Worm (Caenorhabditis elegans) whole organism, young adult: ENCODE results near the gene hif-1.

Source experiments
- B0336.3 ChIP-seq: fragments of 200-800 bp; sonication (Bioruptor generic); IDR thresholded peaks from 2 replicates; pipeline ENCODE4 v1.3.6; 2022; ENCODE audit warnings: missing genetic modification characterization, missing compliant biosample characterization
- C17E4.6 ChIP-seq: fragments of 200-800 bp; sonication (Bioruptor generic); IDR thresholded peaks from 2 replicates; pipeline ENCODE4 v1.3.6; 2022; ENCODE audit warnings: missing genetic modification reagents, missing genetic modification characterization, missing compliant biosample characterization
- F52B5.7 ChIP-seq: sonication (generic microtip); optimal IDR thresholded peaks from 2 replicates; lab custom pipeline; 2016; ENCODE audit warnings: mild to moderate bottlenecking, missing genetic modification characterization, missing compliant biosample characterization
- F57C9.4 ChIP-seq: sonication (generic microtip); optimal IDR thresholded peaks from 2 replicates; lab custom pipeline; 2017; ENCODE audit warnings: mild to moderate bottlenecking, missing genetic modification characterization, missing compliant biosample characterization
- K12H6.12 ChIP-seq: fragments of 200-800 bp; sonication (Bioruptor generic); optimal IDR thresholded peaks from 2 replicates; lab custom pipeline; 2018; ENCODE audit warnings: mild to moderate bottlenecking, missing genetic modification characterization, missing compliant biosample characterization
- Y53G8AR.9 ChIP-seq: fragments of 200-800 bp; sonication (Bioruptor generic); conservative IDR thresholded peaks from 2 replicates; pipeline ENCODE4 v1.3.6; 2022; ENCODE audit warnings: missing genetic modification reagents, missing genetic modification characterization, missing compliant biosample characterization
- Y56A3A.18 ChIP-seq: fragments of 200-800 bp; sonication (Bioruptor generic); IDR thresholded peaks from 2 replicates; pipeline ENCODE4 v1.3.6; 2022; ENCODE audit warnings: missing genetic modification reagents, missing genetic modification characterization, missing compliant biosample characterization
- Y95B8A.8 ChIP-seq: fragments of 200-800 bp; sonication (Bioruptor generic); IDR thresholded peaks from 2 replicates; pipeline ENCODE4 v1.3.6; 2022; ENCODE audit warnings: missing genetic modification reagents, missing genetic modification characterization, missing compliant biosample characterization
- akir-1 ChIP-seq: fragments of 200-800 bp; sonication (Bioruptor generic); optimal IDR thresholded peaks from 2 replicates; lab custom pipeline; 2018; ENCODE audit warnings: mild to moderate bottlenecking, missing genetic modification characterization, moderate library complexity, missing compliant biosample characterization
- ama-1 ChIP-seq, 3 experiments: fragments of 150-350 bp in 1 of 3; sonication (generic microtip) in 2 of 3; optimal IDR thresholded peaks; 2 replicates each; lab custom pipeline; 2014 to 2018; ENCODE audit warnings: missing biosample characterization in 2 of 3, missing genetic modification characterization in 2 of 3, missing genetic modification reagents in 2 of 3
- aptf-2 ChIP-seq: fragments of 200-800 bp; sonication (Bioruptor generic); conservative IDR thresholded peaks from 2 replicates; pipeline ENCODE4 v1.3.6; 2022; ENCODE audit warnings: missing genetic modification reagents, missing genetic modification characterization, missing compliant biosample characterization
- atf-7 ChIP-seq: sonication (generic microtip); optimal IDR thresholded peaks from 2 replicates; lab custom pipeline; 2017; ENCODE audit warnings: mild to moderate bottlenecking, missing genetic modification characterization, missing compliant biosample characterization
- attf-6 ChIP-seq: fragments of 200-800 bp; sonication (Bioruptor generic); IDR thresholded peaks from 2 replicates; pipeline ENCODE4 v1.3.6; 2022; ENCODE audit warnings: missing genetic modification reagents, missing genetic modification characterization, missing compliant biosample characterization
- bed-2 ChIP-seq: fragments of 200-800 bp; sonication (Bioruptor generic); IDR thresholded peaks from 2 replicates; pipeline ENCODE4 v1.3.6; 2022; ENCODE audit warnings: missing genetic modification reagents, missing genetic modification characterization, missing compliant biosample characterization
- cebp-1 ChIP-seq, 2 experiments: fragments of 200-800 bp in 1 of 2; sonication (Bioruptor generic) in 1 of 2; sonication (generic microtip) in 1 of 2; IDR thresholded peaks in 1 of 2; optimal IDR thresholded peaks in 1 of 2; 2 replicates each; pipeline versions ENCODE4 v1.3.6 to Lab custom; 2017 to 2022; ENCODE audit warnings: missing compliant biosample characterization in 2 of 2, missing genetic modification characterization in 2 of 2, mild to moderate bottlenecking in 1 of 2, missing genetic modification reagents in 1 of 2, moderate library complexity in 1 of 2
- cebp-2 ChIP-seq: fragments of 200-800 bp; sonication (Bioruptor generic); IDR thresholded peaks from 2 replicates; pipeline ENCODE4 v1.3.6; 2022; ENCODE audit warnings: missing genetic modification characterization, missing compliant biosample characterization
- ceh-100 ChIP-seq: fragments of 200-800 bp; sonication (Bioruptor generic); IDR thresholded peaks from 2 replicates; pipeline ENCODE4 v1.3.6; 2022; ENCODE audit warnings: missing genetic modification reagents, missing genetic modification characterization, missing compliant biosample characterization
- ceh-27 ChIP-seq: fragments of 200-800 bp; sonication (Bioruptor generic); optimal IDR thresholded peaks from 2 replicates; lab custom pipeline; 2018; ENCODE audit warnings: mild to moderate bottlenecking, missing genetic modification characterization, moderate library complexity, missing compliant biosample characterization
- ceh-40 ChIP-seq: fragments of 200-800 bp; sonication (Bioruptor generic); IDR thresholded peaks from 2 replicates; pipeline ENCODE4 v1.3.6; 2022; ENCODE audit warnings: missing genetic modification characterization, missing compliant biosample characterization
- ceh-58 ChIP-seq: fragments of 200-800 bp; sonication (Bioruptor generic); IDR thresholded peaks from 2 replicates; pipeline ENCODE4 v1.3.6; 2022; ENCODE audit warnings: missing genetic modification characterization, missing compliant biosample characterization
- ceh-79 ChIP-seq: sonication (generic microtip); optimal IDR thresholded peaks from 2 replicates; lab custom pipeline; 2017; ENCODE audit warnings: mild to moderate bottlenecking, missing genetic modification characterization, missing compliant biosample characterization
- chd-7 ChIP-seq: sonication (generic microtip); optimal IDR thresholded peaks from 2 replicates; lab custom pipeline; 2016; ENCODE audit warnings: mild to moderate bottlenecking, missing genetic modification characterization, moderate library complexity, missing compliant biosample characterization
- egrh-3 ChIP-seq: fragments of 200-800 bp; sonication (Bioruptor generic); IDR thresholded peaks from 2 replicates; pipeline ENCODE4 v1.3.6; 2022; ENCODE audit warnings: missing genetic modification reagents, missing genetic modification characterization, missing compliant biosample characterization
- ekl-4 ChIP-seq: fragments of 200-800 bp; sonication (Bioruptor generic); IDR thresholded peaks from 2 replicates; pipeline ENCODE4 v1.3.6; 2022; ENCODE audit warnings: missing genetic modification reagents, missing genetic modification characterization, missing compliant biosample characterization
- him-1 ChIP-seq: sonication (generic microtip); optimal IDR thresholded peaks from 2 replicates; lab custom pipeline; 2016; ENCODE audit warnings: missing genotype, missing genetic modification reagents, missing genetic modification characterization, missing compliant biosample characterization
- hlh-12 ChIP-seq: sonication (generic microtip); optimal IDR thresholded peaks from 2 replicates; lab custom pipeline; 2016; ENCODE audit warnings: missing genetic modification characterization, missing compliant biosample characterization
- hmg-1.2 ChIP-seq: fragments of 200-800 bp; sonication (Bioruptor generic); IDR thresholded peaks from 2 replicates; pipeline ENCODE4 v1.3.6; 2022; ENCODE audit warnings: missing genetic modification reagents, missing genetic modification characterization, missing compliant biosample characterization
- let-607 ChIP-seq, 2 experiments: fragments of 200-800 bp in 1 of 2; sonication (Bioruptor generic) in 1 of 2; sonication (generic microtip) in 1 of 2; optimal IDR thresholded peaks; 2 replicates each; lab custom pipeline; 2016 to 2018; ENCODE audit warnings: mild to moderate bottlenecking in 2 of 2, missing compliant biosample characterization in 2 of 2, missing genetic modification characterization in 2 of 2, moderate library complexity in 2 of 2, missing genotype in 1 of 2
- lin-35 ChIP-seq, 3 experiments: fragments of 150-350 bp in 2 of 3; sonication (generic microtip) in 1 of 3; optimal IDR thresholded peaks; 2 replicates each; lab custom pipeline; 2014 to 2018; ENCODE audit warnings: missing biosample characterization in 3 of 3, missing genetic modification characterization in 3 of 3, missing genetic modification reagents in 3 of 3
- lin-40 ChIP-seq: sonication (generic microtip); optimal IDR thresholded peaks from 2 replicates; lab custom pipeline; 2016; ENCODE audit warnings: missing genetic modification characterization, mild to moderate bottlenecking, missing compliant biosample characterization, missing genotype, missing genetic modification reagents
- lir-1 ChIP-seq: fragments of 200-800 bp; sonication (Bioruptor generic); conservative IDR thresholded peaks from 2 replicates; pipeline ENCODE4 v1.3.6; 2022; ENCODE audit warnings: missing genetic modification reagents, missing genetic modification characterization, missing compliant biosample characterization
- madf-10 ChIP-seq: sonication (generic microtip); optimal IDR thresholded peaks from 2 replicates; lab custom pipeline; 2016; ENCODE audit warnings: mild to moderate bottlenecking, missing genetic modification characterization, missing compliant biosample characterization
- nfyb-1 ChIP-seq: fragments of 200-800 bp; sonication (Bioruptor generic); IDR thresholded peaks from 2 replicates; pipeline ENCODE4 v1.3.6; 2022; ENCODE audit warnings: missing genetic modification reagents, missing genetic modification characterization, missing compliant biosample characterization
- nhr-90 ChIP-seq: sonication (generic microtip); optimal IDR thresholded peaks from 2 replicates; lab custom pipeline; 2016; ENCODE audit warnings: missing genotype, mild to moderate bottlenecking, missing genetic modification characterization, missing compliant biosample characterization
- rec-8 ChIP-seq, 2 experiments: sonication (generic microtip); optimal IDR thresholded peaks; 2 replicates each; lab custom pipeline; 2016; ENCODE audit warnings: mild to moderate bottlenecking in 2 of 2, missing genetic modification characterization in 2 of 2, missing genetic modification reagents in 2 of 2, missing genotype in 2 of 2, missing biosample characterization in 1 of 2, missing compliant biosample characterization in 1 of 2, moderate library complexity in 1 of 2
- repo-1 ChIP-seq: sonication (generic microtip); optimal IDR thresholded peaks from 2 replicates; lab custom pipeline; 2017; ENCODE audit warnings: mild to moderate bottlenecking, missing genetic modification characterization, missing compliant biosample characterization
- snpc-1.3 ChIP-seq: sonication (generic microtip); optimal IDR thresholded peaks from 2 replicates; lab custom pipeline; 2017; ENCODE audit warnings: missing genetic modification characterization, mild to moderate bottlenecking, missing compliant biosample characterization, antibody characterized with exemption, moderate library complexity, missing genotype, missing genetic modification reagents; ENCODE audit not compliant: insufficient read depth
- somi-1 ChIP-seq: fragments of 200-800 bp; sonication (Bioruptor generic); optimal IDR thresholded peaks from 2 replicates; lab custom pipeline; 2018; ENCODE audit warnings: mild to moderate bottlenecking, missing genetic modification characterization, missing compliant biosample characterization
- tbp1 ChIP-seq: fragments of 200-800 bp; sonication (Bioruptor generic); optimal IDR thresholded peaks from 2 replicates; lab custom pipeline; 2018; ENCODE audit warnings: mild to moderate bottlenecking, missing genetic modification characterization, missing compliant biosample characterization
- xnd-1 ChIP-seq: sonication (generic microtip); optimal IDR thresholded peaks from 2 replicates; lab custom pipeline; 2016; ENCODE audit warnings: missing genotype, missing genetic modification reagents, missing genetic modification characterization, missing compliant biosample characterization
- zfh-2 ChIP-seq: fragments of 200-800 bp; sonication (Bioruptor generic); conservative IDR thresholded peaks from 2 replicates; pipeline ENCODE4 v1.3.6; 2022; ENCODE audit warnings: missing genetic modification reagents, missing genetic modification characterization, missing compliant biosample characterization
- ztf-25 ChIP-seq: fragments of 200-800 bp; sonication (Bioruptor generic); IDR thresholded peaks from 2 replicates; pipeline ENCODE4 v1.3.6; 2022; ENCODE audit warnings: missing genetic modification reagents, missing genetic modification characterization, missing compliant biosample characterization

The hif-1 gene

DNA sequence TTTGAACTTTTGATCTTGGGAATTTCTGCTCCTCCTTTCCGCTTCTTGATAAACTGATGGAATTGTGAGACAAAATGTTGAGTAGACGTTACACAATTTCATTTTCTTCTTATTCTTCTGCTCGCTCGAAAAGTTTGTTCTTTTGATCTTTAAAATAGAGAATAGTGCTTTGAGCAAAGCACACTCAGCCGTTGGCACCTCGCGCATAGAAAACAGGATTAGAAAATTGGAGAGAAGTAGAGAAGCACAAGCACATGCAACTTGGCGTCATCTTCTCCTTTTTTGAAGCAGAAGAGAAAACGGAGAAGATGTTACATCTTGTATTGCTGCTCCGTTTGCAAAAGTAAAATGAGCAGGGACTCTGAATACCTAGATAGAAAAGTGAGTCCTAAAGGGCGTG, 2.0 kb downstream of the hif-1 start:
- TF ChIP-seq ceh-27 (GFP tag; lab: Kevin White, UChicago) = peak; percentile 11
- TF ChIP-seq Y95B8A.8 (GFP tag; lab: Robert Waterston, UW) = no peak
- TF ChIP-seq ama-1 (optimal IDR thresholded peaks at IDR 0.05; lab: Kevin White, UChicago) = no peak
- peak in 1 of 2 experiments; percentile 61 for TF ChIP-seq ama-1 (GFP tag; optimal IDR thresholded peaks at IDR 0.05; lab: Kevin White, UChicago)
- TF ChIP-seq K12H6.12 (tag; lab: Kevin White, UChicago) = no peak
- peak; percentile 31 for TF ChIP-seq lin-40 (tag; lab: Kevin White, UChicago)
- TF ChIP-seq cebp-1 (GFP tag; IDR thresholded peaks at IDR 0.05; lab: Robert Waterston, UW) = no peak
- TF ChIP-seq cebp-1 (tag; optimal IDR thresholded peaks at IDR 0.05; lab: Kevin White, UChicago) = peak; percentile 22
- TF ChIP-seq madf-10 (tag; lab: Kevin White, UChicago) = peak; percentile 96
- no peak for TF ChIP-seq zfh-2 (GFP tag; lab: Robert Waterston, UW)
- TF ChIP-seq let-607 (tag; optimal IDR thresholded peaks at IDR 0.05; lab: Kevin White, UChicago) = peak in 1 of 2 experiments; percentile 12
- no peak for TF ChIP-seq snpc-1.3 (tag; lab: Kevin White, UChicago)
- no peak for TF ChIP-seq rec-8 (tag; optimal IDR thresholded peaks at IDR 0.05; lab: Kevin White, UChicago)
- peak; percentile 25 for TF ChIP-seq atf-7 (tag; lab: Kevin White, UChicago)
- peak; percentile 5 for TF ChIP-seq somi-1 (GFP tag; lab: Kevin White, UChicago)
- no peak for TF ChIP-seq nhr-90 (tag; lab: Kevin White, UChicago)
- no peak for TF ChIP-seq bed-2 (GFP tag; lab: Robert Waterston, UW)
- TF ChIP-seq egrh-3 (GFP tag; lab: Robert Waterston, UW) = no peak

- no peak for TF ChIP-seq nhr-90 (tag; lab: Kevin White, UChicago)
- TF ChIP-seq zfh-2 (GFP tag; lab: Robert Waterston, UW) = peak; percentile 74
- TF ChIP-seq ceh-100 (GFP tag; lab: Robert Waterston, UW) = no peak
- TF ChIP-seq ceh-40 (GFP tag; lab: Robert Waterston, UW) = no peak
- no peak for TF ChIP-seq him-1 (tag; lab: Kevin White, UChicago)
- TF ChIP-seq Y56A3A.18 (GFP tag; lab: Robert Waterston, UW) = 0 out of 2 replicates have a peak, but pooled peaks have one; percentile 27
- TF ChIP-seq hmg-1.2 = 0 out of 2 replicates have a peak, but pooled peaks have one; percentile 13
- TF ChIP-seq xnd-1 (tag; lab: Kevin White, UChicago) = no peak
- peak; percentile 36 for TF ChIP-seq repo-1 (tag; lab: Kevin White, UChicago)
- TF ChIP-seq ceh-58 (GFP tag; lab: Robert Waterston, UW) = 0 out of 2 replicates have a peak, but pooled peaks have one; percentile 27
- no peak for TF ChIP-seq chd-7 (tag; lab: Kevin White, UChicago)
- no peak for TF ChIP-seq C17E4.6
- no peak for TF ChIP-seq cebp-1 (GFP tag; IDR thresholded peaks at IDR 0.05; lab: Robert Waterston, UW)
- TF ChIP-seq cebp-1 (tag; optimal IDR thresholded peaks at IDR 0.05; lab: Kevin White, UChicago) = peak; percentile 26
- peak; percentile 51 for TF ChIP-seq F52B5.7 (tag; lab: Kevin White, UChicago)
- peak; percentile 26; the same call in 1 of the 2 replicates for TF ChIP-seq ztf-25 (GFP tag; lab: Robert Waterston, UW)
- TF ChIP-seq akir-1 (GFP tag; lab: Kevin White, UChicago) = no peak
- TF ChIP-seq B0336.3 (GFP tag; lab: Robert Waterston, UW) = peak; percentile 19; the same call in 1 of the 2 replicates
- peak; percentile 50; the same call in 1 of the 2 replicates for TF ChIP-seq egrh-3 (GFP tag; lab: Robert Waterston, UW)
- TF ChIP-seq lir-1 = no peak
These were observed 3.4 kb downstream of the hif-1 start for ce11 chrV:20783642-20784041.

- TF ChIP-seq lin-35 (GFP tag; optimal IDR thresholded peaks at IDR 0.05; lab: Kevin White, UChicago) = no peak
- TF ChIP-seq ceh-79 (tag; lab: Kevin White, UChicago) = no peak
- TF ChIP-seq attf-6 = no peak
- TF ChIP-seq cebp-2 = no peak
- TF ChIP-seq aptf-2 (GFP tag; lab: Robert Waterston, UW) = no peak
- no peak for TF ChIP-seq tbp1 (GFP tag; lab: Kevin White, UChicago)
- no peak for TF ChIP-seq hlh-12
- peak; percentile 62 for TF ChIP-seq nfyb-1 (GFP tag; lab: Robert Waterston, UW)
- no peak for TF ChIP-seq rec-8 (tag; optimal IDR thresholded peaks at IDR 0.05; lab: Kevin White, UChicago)
- no peak; the same call in 1 of the 2 replicates for TF ChIP-seq Y53G8AR.9
- no peak for TF ChIP-seq F57C9.4 (tag; lab: Kevin White, UChicago)
- no peak for TF ChIP-seq ekl-4 (GFP tag; lab: Robert Waterston, UW)
- no peak for TF ChIP-seq cebp-1 (GFP tag; IDR thresholded peaks at IDR 0.05; lab: Robert Waterston, UW)
- no peak for TF ChIP-seq cebp-1 (tag; optimal IDR thresholded peaks at IDR 0.05; lab: Kevin White, UChicago)
These were observed 5.0 kb downstream of the hif-1 start for ce11 chrV:20785050-20785847.
